Worm (Caenorhabditis elegans) whole organism, L4/young adult: ENCODE data around the gene csn-5.

Source experiments
- W03F9.2 ChIP-seq: fragments of 150-350 bp; optimal IDR thresholded peaks from 2 replicates; lab custom pipeline; 2014; ENCODE audit warnings: missing biosample characterization, missing genetic modification characterization
- dao-5 ChIP-seq: sonication (generic microtip); optimal IDR thresholded peaks from 2 replicates; lab custom pipeline; 2016; ENCODE audit warnings: missing genotype, missing genetic modification characterization, moderate library complexity, missing compliant biosample characterization
- him-1 ChIP-seq: sonication (generic microtip); optimal IDR thresholded peaks from 2 replicates; lab custom pipeline; 2016; ENCODE audit warnings: missing genotype, missing genetic modification reagents, missing genetic modification characterization, missing compliant biosample characterization

DNA sequence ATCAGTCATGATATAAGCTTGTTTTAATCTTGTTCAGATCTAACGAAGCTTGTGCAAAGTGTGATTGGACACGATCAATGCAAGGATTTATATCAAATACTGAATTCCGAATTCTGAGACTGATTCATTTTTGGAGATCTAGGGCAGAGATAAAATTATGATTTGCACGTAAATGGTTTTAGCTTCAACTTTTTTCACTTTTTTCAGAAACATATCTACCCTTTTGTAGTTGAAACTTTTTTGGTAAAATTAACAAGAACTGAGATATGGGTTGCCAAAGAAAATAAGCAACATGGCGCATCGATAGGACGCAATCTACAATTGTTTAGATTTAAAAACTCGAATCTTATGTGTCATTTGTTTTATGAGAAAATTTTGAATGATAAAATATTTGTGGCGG is 28.7 kb downstream of the csn-5 start, which contains the start of gene C55C3.4:
- no peak for TF ChIP-seq him-1 (tag; lab: Kevin White, UChicago)
- no peak for TF ChIP-seq W03F9.2 (tag; lab: Kevin White, UChicago)
- no peak for TF ChIP-seq dao-5 (tag; lab: Kevin White, UChicago)
